Worm (Caenorhabditis elegans): Measurements from ENCODE around the gene C09B9.1.

DNA sequence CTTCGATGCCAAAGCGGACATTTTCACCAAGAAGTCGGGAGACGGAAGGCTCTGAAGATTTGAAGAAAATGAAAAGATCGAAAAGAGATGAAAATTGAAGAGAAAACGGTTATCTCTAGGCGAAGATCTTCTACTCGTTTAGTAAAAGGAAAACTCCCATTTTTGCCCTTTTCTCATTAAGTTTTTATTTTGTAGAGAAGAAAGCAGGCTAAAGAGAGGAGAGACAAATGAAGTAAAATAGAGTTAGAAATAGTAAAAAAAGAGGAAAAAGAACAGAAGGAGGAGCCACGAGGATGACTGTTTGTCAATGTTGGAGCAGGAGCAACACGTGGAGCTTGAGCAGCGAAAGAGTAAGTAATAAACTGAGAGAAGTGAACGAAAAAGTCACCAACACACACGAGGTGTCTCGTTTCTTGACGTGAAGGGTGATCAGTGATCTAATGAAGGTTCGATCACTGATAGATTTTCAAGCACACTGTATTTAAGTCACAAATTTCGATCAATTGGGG is 51.3 kb downstream of the C09B9.1 start, which contains the start of gene ivd-1:
- TF ChIP-seq him-1 (tag; optimal IDR thresholded peaks at IDR 0.05) (no peak), W03F9.2 (tag; optimal IDR thresholded peaks at IDR 0.05) (no peak), dao-5 (tag; optimal IDR thresholded peaks at IDR 0.05) (no peak)

All from whole organism, L4/young adult.